Worm (Caenorhabditis elegans) whole organism, midembryonic: ENCODE data around the gene spe-26.

ENCODE experiments used
- T22C8.4 ChIP-seq: fragments of 200-800 bp; sonication (Bioruptor generic); IDR thresholded peaks from 2 replicates; pipeline ENCODE4 v1.3.6; 2022; ENCODE audit warnings: missing genetic modification characterization, missing compliant biosample characterization
- cog-1 ChIP-seq: sonication (generic microtip); optimal IDR thresholded peaks from 2 replicates; lab custom pipeline; 2016; ENCODE audit warnings: missing genetic modification characterization, missing compliant biosample characterization
- flt-1 ChIP-seq: fragments of 200-800 bp; sonication (Bioruptor generic); IDR thresholded peaks from 2 replicates; pipeline ENCODE4 v1.3.6; 2022; ENCODE audit warnings: missing genetic modification characterization, missing compliant biosample characterization
- klf-2 ChIP-seq: fragments of 200-800 bp; sonication (Bioruptor generic); conservative IDR thresholded peaks from 2 replicates; pipeline ENCODE4 v1.3.6; 2022; ENCODE audit warnings: missing genetic modification reagents, missing genetic modification characterization, missing compliant biosample characterization
- med-1 ChIP-seq: sonication (generic microtip); optimal IDR thresholded peaks from 2 replicates; lab custom pipeline; 2017; ENCODE audit warnings: missing genetic modification characterization, mild to moderate bottlenecking, missing compliant biosample characterization, antibody characterized with exemption, missing genetic modification reagents; ENCODE audit not compliant: insufficient read depth
- ref-1 ChIP-seq: fragments of 200-800 bp; sonication (Bioruptor generic); conservative IDR thresholded peaks from 2 replicates; pipeline ENCODE4 v1.3.6; 2022; ENCODE audit warnings: missing genetic modification reagents, missing genetic modification characterization, missing compliant biosample characterization
- tab-1 ChIP-seq: fragments of 200-800 bp; sonication (Bioruptor generic); IDR thresholded peaks from 2 replicates; pipeline ENCODE4 v1.3.6; 2022; ENCODE audit warnings: missing genetic modification characterization, missing compliant biosample characterization
- ztf-23 ChIP-seq: fragments of 200-800 bp; sonication (Bioruptor generic); IDR thresholded peaks from 2 replicates; pipeline ENCODE4 v1.3.6; 2022; ENCODE audit warnings: missing genetic modification reagents, missing genetic modification characterization, missing compliant biosample characterization
- ztf-29 ChIP-seq: fragments of 200-800 bp; sonication (Bioruptor generic); IDR thresholded peaks from 2 replicates; pipeline ENCODE4 v1.3.6; 2022; ENCODE audit warnings: missing genetic modification reagents, missing genetic modification characterization, missing compliant biosample characterization

The spe-26 gene

DNA sequence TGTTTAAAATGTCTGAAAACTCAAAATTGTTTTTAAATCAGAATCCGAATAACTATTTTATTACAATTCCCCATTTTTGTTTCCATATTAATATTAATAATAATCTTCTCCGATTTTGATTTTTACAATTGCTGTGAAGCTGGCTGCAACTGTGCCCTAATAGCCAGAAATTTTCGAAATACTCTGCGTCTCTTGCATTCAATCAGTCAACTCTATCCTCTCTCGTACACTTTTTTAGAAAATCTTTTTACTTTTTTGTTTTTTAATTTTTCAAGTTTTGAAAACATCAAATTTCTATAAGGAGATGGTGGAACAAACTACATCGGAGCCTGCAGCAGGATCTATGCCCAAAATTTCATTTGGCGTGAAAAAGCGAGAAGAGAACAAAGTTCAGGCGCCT lies 33.9 kb downstream of the spe-26 start, which contains the start of gene gkow-1:
Gene gkow-1 (plus strand): TSS at position 301 of the 400 bp plus-strand sequence.
- TF ChIP-seq flt-1 (GFP tag; lab: Robert Waterston, UW) (no peak), ztf-29 (GFP tag; lab: Robert Waterston, UW) (no peak), med-1 (GFP tag; lab: Kevin White, UChicago) (no peak), klf-2 (GFP tag; lab: Robert Waterston, UW) (no peak), T22C8.4 (GFP tag; lab: Robert Waterston, UW) (no peak), cog-1 (tag; lab: Kevin White, UChicago) (no peak), ztf-23 (GFP tag; lab: Robert Waterston, UW) (no peak), ref-1 (GFP tag; lab: Robert Waterston, UW) (no peak), tab-1 (GFP tag; lab: Robert Waterston, UW) (no peak)

DNA sequence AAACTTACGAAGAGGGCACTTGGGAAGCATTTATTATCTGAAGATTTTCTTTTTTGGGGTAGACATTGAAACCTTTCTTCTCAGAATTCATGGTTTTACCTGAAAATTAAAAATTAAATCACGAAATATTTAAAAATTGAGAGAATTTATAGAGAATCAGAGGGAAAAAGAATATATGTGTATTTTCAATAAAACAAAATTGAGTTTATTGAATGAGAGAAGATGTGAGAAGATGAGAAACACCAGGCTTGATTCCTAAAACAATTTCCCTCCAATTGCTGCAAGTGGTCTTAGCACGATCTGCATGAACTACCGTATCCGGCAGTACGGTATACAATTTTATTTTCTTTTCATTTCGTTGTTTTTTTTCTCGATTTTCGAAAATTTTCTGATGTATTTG lies 34.7 kb downstream of the spe-26 start, which contains the start of gene R11A8.1:
Gene R11A8.1 (minus strand): TSS at position 101 of the 400 bp plus-strand sequence.
- TF ChIP-seq flt-1 (GFP tag; lab: Robert Waterston, UW) (no peak), med-1 (GFP tag; lab: Kevin White, UChicago) (no peak), ztf-23 (GFP tag; lab: Robert Waterston, UW) (no peak), T22C8.4 (GFP tag; lab: Robert Waterston, UW) (no peak), ref-1 (GFP tag; lab: Robert Waterston, UW) (no peak), cog-1 (tag; lab: Kevin White, UChicago) (no peak), klf-2 (GFP tag; lab: Robert Waterston, UW) (no peak), tab-1 (GFP tag; lab: Robert Waterston, UW) (no peak), ztf-29 (GFP tag; lab: Robert Waterston, UW) (no peak)

- TF ChIP-seq T22C8.4 (GFP tag; lab: Robert Waterston, UW), result no peak
- no peak for TF ChIP-seq klf-2 (GFP tag; lab: Robert Waterston, UW)
- TF ChIP-seq flt-1 (GFP tag; lab: Robert Waterston, UW), result no peak
- TF ChIP-seq med-1 (GFP tag; lab: Kevin White, UChicago), result no peak
- TF ChIP-seq ztf-29 (GFP tag; lab: Robert Waterston, UW), result no peak
- TF ChIP-seq ztf-23 (GFP tag; lab: Robert Waterston, UW), result no peak
- TF ChIP-seq ref-1 (GFP tag; lab: Robert Waterston, UW), result no peak
- TF ChIP-seq cog-1 (tag; lab: Kevin White, UChicago), result no peak
- TF ChIP-seq tab-1 (GFP tag; lab: Robert Waterston, UW), result no peak
Observed at ce11 chrIV:10352243-10352642, 39.5 kb downstream of the spe-26 start, which contains the start of gene Y43C5B.2. Gene Y43C5B.2 (minus strand): TSS chrIV:10352343.

DNA sequence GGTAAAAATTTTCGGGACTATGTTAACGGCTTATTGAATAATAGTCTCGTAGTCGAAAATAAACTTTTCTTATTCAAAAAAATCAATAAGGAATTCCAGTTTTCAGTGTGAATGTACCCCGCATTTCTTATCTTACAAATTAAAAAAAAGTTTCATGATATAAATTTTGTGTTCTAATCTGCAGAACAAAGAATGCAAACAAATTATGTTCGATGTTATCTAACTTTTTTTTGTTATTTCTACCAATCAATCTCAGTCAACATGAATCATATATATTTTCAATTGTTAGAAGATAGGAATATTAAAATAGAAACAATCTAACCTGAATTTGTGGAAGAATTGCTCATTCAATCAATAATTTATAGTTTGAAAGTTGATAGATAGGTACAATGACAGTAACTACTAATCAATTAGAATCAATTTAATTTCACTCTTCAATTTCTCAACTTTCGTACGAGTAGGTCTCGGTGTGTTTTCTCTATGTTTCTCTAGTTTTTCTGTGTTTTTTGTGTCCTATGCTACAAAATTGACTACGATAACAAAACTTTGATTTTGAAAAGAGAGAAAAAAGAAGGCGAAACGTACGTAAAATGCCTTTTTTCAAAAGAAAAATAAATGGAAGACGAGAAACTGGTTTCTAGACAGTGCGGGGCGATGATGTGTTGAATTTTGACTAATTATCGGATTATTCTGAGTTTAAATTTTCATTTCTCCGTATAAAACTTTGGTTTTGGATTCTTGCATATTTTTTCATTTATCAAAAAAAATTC lies 41.7 kb downstream of the spe-26 start, which contains the start of the genes unc-43 and Y43C5B.3:
Gene unc-43 (minus strand): TSS at position 347 of the 770 bp plus-strand sequence.
Gene Y43C5B.3 (plus strand): TSS at position 720 of the 770 bp plus-strand sequence.
- TF ChIP-seq ztf-23 (GFP tag; lab: Robert Waterston, UW) (no peak), ref-1 (GFP tag; lab: Robert Waterston, UW) (no peak), med-1 (GFP tag; lab: Kevin White, UChicago) (no peak), cog-1 (tag; lab: Kevin White, UChicago) (no peak), T22C8.4 (GFP tag; lab: Robert Waterston, UW) (no peak), ztf-29 (GFP tag; lab: Robert Waterston, UW) (no peak), klf-2 (GFP tag; lab: Robert Waterston, UW) (no peak), flt-1 (GFP tag; lab: Robert Waterston, UW) (no peak)

- TF ChIP-seq ref-1 (GFP tag; lab: Robert Waterston, UW) (no peak), cog-1 (tag; lab: Kevin White, UChicago) (no peak), ztf-23 (GFP tag; lab: Robert Waterston, UW) (no peak), tab-1 (GFP tag; lab: Robert Waterston, UW) (no peak), ztf-29 (GFP tag; lab: Robert Waterston, UW) (no peak), med-1 (GFP tag; lab: Kevin White, UChicago) (no peak), T22C8.4 (GFP tag; lab: Robert Waterston, UW) (no peak), klf-2 (GFP tag; lab: Robert Waterston, UW) (no peak), flt-1 (GFP tag; lab: Robert Waterston, UW) (no peak)
Observed at ce11 chrIV:10347528-10347927, 44.2 kb downstream of the spe-26 start.

- TF ChIP-seq tab-1 (GFP tag; lab: Robert Waterston, UW) (no peak), ref-1 (GFP tag; lab: Robert Waterston, UW) (no peak), T22C8.4 (GFP tag; lab: Robert Waterston, UW) (no peak), ztf-23 (GFP tag; lab: Robert Waterston, UW) (no peak), klf-2 (GFP tag; lab: Robert Waterston, UW) (no peak), med-1 (GFP tag; lab: Kevin White, UChicago) (no peak), flt-1 (GFP tag; lab: Robert Waterston, UW) (no peak), ztf-29 (GFP tag; lab: Robert Waterston, UW) (no peak), cog-1 (tag; lab: Kevin White, UChicago) (no peak)
Observed at ce11 chrIV:10346948-10347347, 44.8 kb downstream of the spe-26 start.

ce11 chrIV:10345990-10346389 lies 45.7 kb downstream of the spe-26 start:
- TF ChIP-seq cog-1 (tag; lab: Kevin White, UChicago), result no peak
- TF ChIP-seq ref-1 (GFP tag; lab: Robert Waterston, UW), result no peak
- TF ChIP-seq flt-1 (GFP tag; lab: Robert Waterston, UW), result no peak
- no peak for TF ChIP-seq ztf-29 (GFP tag; lab: Robert Waterston, UW)
- TF ChIP-seq T22C8.4 (GFP tag; lab: Robert Waterston, UW), result no peak
- no peak for TF ChIP-seq tab-1 (GFP tag; lab: Robert Waterston, UW)
- TF ChIP-seq klf-2 (GFP tag; lab: Robert Waterston, UW), result no peak
- TF ChIP-seq ztf-23 (GFP tag; lab: Robert Waterston, UW), result no peak
- no peak for TF ChIP-seq med-1 (GFP tag; lab: Kevin White, UChicago)

DNA sequence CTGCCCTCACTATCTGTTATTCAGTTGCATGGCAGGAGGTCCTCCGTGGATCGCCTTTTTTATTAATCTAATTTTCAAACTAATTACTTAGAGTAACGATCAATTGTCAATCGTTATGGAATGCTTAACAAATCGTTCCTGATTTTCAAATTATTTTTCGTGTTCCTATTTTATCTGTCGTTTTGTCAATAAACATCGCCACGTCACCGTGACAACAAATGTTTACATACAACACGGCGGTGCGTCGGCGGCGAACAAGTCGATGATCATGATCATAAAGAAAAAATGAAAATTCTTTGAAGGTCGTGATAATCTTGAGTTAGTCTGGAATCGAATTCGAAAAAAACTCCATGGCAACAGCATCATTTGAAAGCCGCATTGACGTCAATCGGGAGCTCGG lies 46.2 kb downstream of the spe-26 start:
- TF ChIP-seq cog-1 (tag; lab: Kevin White, UChicago) (no peak), flt-1 (GFP tag; lab: Robert Waterston, UW) (no peak), klf-2 (GFP tag; lab: Robert Waterston, UW) (no peak), ref-1 (GFP tag; lab: Robert Waterston, UW) (no peak), ztf-23 (GFP tag; lab: Robert Waterston, UW) (no peak), med-1 (GFP tag; lab: Kevin White, UChicago) (no peak), ztf-29 (GFP tag; lab: Robert Waterston, UW) (no peak), T22C8.4 (GFP tag; lab: Robert Waterston, UW) (no peak), tab-1 (GFP tag; lab: Robert Waterston, UW) (no peak)
